Fruit fly (Drosophila melanogaster) whole organism, embryonic: ENCODE data around the gene nAChRalpha3.

Experiments
- Bteb2 ChIP-seq: fragments of 200-800 bp; sonication (Bioruptor generic); optimal IDR thresholded peaks from 2 replicates; lab custom pipeline; 2016; ENCODE audit warnings: missing biosample characterization, missing genetic modification characterization
- CG1024 ChIP-seq: fragments of 200-800 bp; sonication (Bioruptor generic); IDR thresholded peaks from 2 replicates; pipeline ENCODE4 v1.3.6; 2022; ENCODE audit warnings: missing biosample characterization, missing genetic modification characterization
- CG10959 ChIP-seq: fragments of 200-800 bp; sonication (Bioruptor generic); IDR thresholded peaks from 2 replicates; pipeline ENCODE4 v1.3.6; 2022; ENCODE audit warnings: missing biosample characterization, missing genetic modification characterization
- CG10979 ChIP-seq: fragments of 200-800 bp; sonication (Bioruptor generic); optimal IDR thresholded peaks from 2 replicates; lab custom pipeline; 2018; ENCODE audit warnings: missing biosample characterization, mild to moderate bottlenecking, missing genetic modification characterization, moderate library complexity
- CG11085 ChIP-seq: fragments of 200-800 bp; sonication (Bioruptor generic); IDR thresholded peaks from 2 replicates; pipeline ENCODE4 v1.3.6; 2022; ENCODE audit warnings: missing biosample characterization, missing genetic modification characterization
- CG11695 ChIP-seq: fragments of 200-800 bp; sonication (Bioruptor generic); IDR thresholded peaks from 3 replicates; pipeline ENCODE4 v1.3.6; 2022; ENCODE audit warnings: missing biosample characterization, missing genetic modification characterization
- CG12391 ChIP-seq: fragments of 200-800 bp; sonication (Bioruptor generic); optimal IDR thresholded peaks from 3 replicates; lab custom pipeline; 2018; ENCODE audit warnings: missing biosample characterization, mild to moderate bottlenecking, missing genetic modification characterization, moderate library complexity
- CG13424 ChIP-seq: fragments of 200-800 bp; sonication (Bioruptor generic); optimal IDR thresholded peaks from 2 replicates; lab custom pipeline; 2019; ENCODE audit warnings: missing biosample characterization, mild to moderate bottlenecking, missing genetic modification characterization, moderate library complexity
- CG14710 ChIP-seq: fragments of 200-800 bp; sonication (Bioruptor generic); optimal IDR thresholded peaks from 3 replicates; lab custom pipeline; 2019; ENCODE audit warnings: missing biosample characterization, mild to moderate bottlenecking, missing genetic modification characterization, moderate library complexity
- CG14860 ChIP-seq: fragments of 200-800 bp; sonication (Bioruptor generic); IDR thresholded peaks from 3 replicates; pipeline ENCODE4 v1.3.6; 2022; ENCODE audit warnings: missing biosample characterization, missing genetic modification characterization; ENCODE audit not compliant: partially characterized antibody
- CG17385 ChIP-seq: fragments of 200-800 bp; sonication (Bioruptor generic); optimal IDR thresholded peaks from 3 replicates; lab custom pipeline; 2018; ENCODE audit warnings: missing biosample characterization, mild to moderate bottlenecking, missing genetic modification characterization
- CG1832 ChIP-seq: fragments of 200-800 bp; sonication (Bioruptor generic); optimal IDR thresholded peaks from 2 replicates; lab custom pipeline; 2017; ENCODE audit warnings: missing biosample characterization, mild to moderate bottlenecking, missing genetic modification characterization, inconsistent platforms
- CG30020 ChIP-seq: fragments of 200-800 bp; optimal IDR thresholded peaks from 2 replicates; lab custom pipeline; 2019; ENCODE audit warnings: missing biosample characterization, mild to moderate bottlenecking, missing genetic modification characterization, moderate library complexity
- CG30403 ChIP-seq: fragments of 200-800 bp; sonication (Bioruptor generic); optimal IDR thresholded peaks from 3 replicates; lab custom pipeline; 2016; ENCODE audit warnings: missing biosample characterization, missing genetic modification characterization
- CG3995 ChIP-seq: fragments of 200-800 bp; sonication (Bioruptor generic); optimal IDR thresholded peaks from 3 replicates; lab custom pipeline; 2016; ENCODE audit warnings: missing biosample characterization, missing genetic modification characterization
- CG7745 ChIP-seq: fragments of 200-800 bp; sonication (Bioruptor generic); optimal IDR thresholded peaks from 2 replicates; lab custom pipeline; 2018; ENCODE audit warnings: missing biosample characterization, mild to moderate bottlenecking, missing genetic modification characterization, moderate library complexity
- CG7786 ChIP-seq: fragments of 200-800 bp; sonication (Bioruptor generic); optimal IDR thresholded peaks from 2 replicates; lab custom pipeline; 2016; ENCODE audit warnings: missing biosample characterization, missing genetic modification characterization
- CG7928 ChIP-seq: fragments of 200-800 bp; sonication (Bioruptor generic); optimal IDR thresholded peaks from 2 replicates; lab custom pipeline; 2017; ENCODE audit warnings: missing biosample characterization, mild to moderate bottlenecking, missing genetic modification characterization
- CG8359 ChIP-seq: fragments of 200-800 bp; sonication (Bioruptor generic); optimal IDR thresholded peaks from 2 replicates; lab custom pipeline; 2017; ENCODE audit warnings: missing biosample characterization, mild to moderate bottlenecking, missing genetic modification characterization, borderline replicate concordance
- CG8765 ChIP-seq: fragments of 200-800 bp; sonication (Bioruptor generic); IDR thresholded peaks from 2 replicates; pipeline ENCODE4 v1.3.6; 2022; ENCODE audit warnings: missing biosample characterization, missing genetic modification characterization
- CG9609 ChIP-seq: fragments of 200-800 bp; sonication (Bioruptor generic); optimal IDR thresholded peaks from 3 replicates; lab custom pipeline; 2016; ENCODE audit warnings: missing biosample characterization, missing genetic modification characterization
- D ChIP-seq, 2 experiments: fragments of 200-800 bp in 1 of 2; fragments of >200 bp in 1 of 2; sonication (Bioruptor generic) in 1 of 2; optimal IDR thresholded peaks; 2 replicates in 1 of 2; 3 replicates in 1 of 2; lab custom pipeline; 2017; ENCODE audit warnings: mild to moderate bottlenecking in 1 of 2, missing biosample characterization in 1 of 2, missing genetic modification characterization in 1 of 2, missing genetic modification reagents in 1 of 2
- Ets65A ChIP-seq: fragments of 200-800 bp; sonication (Bioruptor generic); peaks from one replicate; lab custom pipeline; 2016; ENCODE audit warnings: missing biosample characterization, missing genetic modification characterization
- Hey ChIP-seq: fragments of 200-800 bp; sonication (Bioruptor generic); optimal IDR thresholded peaks from 3 replicates; lab custom pipeline; 2018; ENCODE audit warnings: missing biosample characterization, mild to moderate bottlenecking, missing genetic modification characterization
- Hr39 ChIP-seq: fragments of >200 bp; optimal IDR thresholded peaks from 2 replicates; lab custom pipeline; 2017
- Hr78 ChIP-seq, 2 experiments: fragments of 200-800 bp in 1 of 2; fragments of >200 bp in 1 of 2; sonication (Bioruptor generic) in 1 of 2; optimal IDR thresholded peaks; 2 replicates each; lab custom pipeline; 2017 to 2019; ENCODE audit warnings: missing biosample characterization in 2 of 2, missing genetic modification characterization in 2 of 2, mild to moderate bottlenecking in 1 of 2, moderate library complexity in 1 of 2
- MBD-R2 ChIP-seq: fragments of 200-800 bp; sonication (Bioruptor generic); IDR thresholded peaks from 2 replicates; pipeline ENCODE4 v1.3.6; 2022; ENCODE audit warnings: missing biosample characterization, missing genetic modification characterization
- Mad ChIP-seq: fragments of 200-800 bp; sonication (Bioruptor generic); optimal IDR thresholded peaks from 2 replicates; lab custom pipeline; 2016; ENCODE audit warnings: missing biosample characterization, missing genetic modification characterization
- Max ChIP-seq: fragments of 200-800 bp; sonication (Bioruptor generic); optimal IDR thresholded peaks from 2 replicates; lab custom pipeline; 2016; ENCODE audit warnings: missing biosample characterization, mild to moderate bottlenecking, missing genetic modification characterization
- Myb ChIP-seq: fragments of 200-800 bp; sonication (Bioruptor generic); optimal IDR thresholded peaks from 2 replicates; lab custom pipeline; 2016; ENCODE audit warnings: missing biosample characterization, missing genetic modification characterization
- Ptx1 ChIP-seq: fragments of 200-800 bp; sonication (Bioruptor generic); IDR thresholded peaks from 2 replicates; pipeline ENCODE4 v1.3.6; 2022; ENCODE audit warnings: missing biosample characterization, missing genetic modification characterization
- Taf1 ChIP-seq: fragments of 200-800 bp; sonication (Bioruptor generic); IDR thresholded peaks from 2 replicates; pipeline ENCODE4 v1.3.6; 2022; ENCODE audit warnings: missing biosample characterization, missing genetic modification characterization
- ase ChIP-seq: fragments of 200-800 bp; sonication (Bioruptor generic); IDR thresholded peaks from 3 replicates; pipeline ENCODE4 v1.3.6; 2022; ENCODE audit warnings: missing biosample characterization, missing genetic modification characterization
- ash1 ChIP-seq: fragments of 200-800 bp; sonication (Bioruptor generic); optimal IDR thresholded peaks from 2 replicates; lab custom pipeline; 2018; ENCODE audit warnings: missing biosample characterization, mild to moderate bottlenecking, missing genetic modification characterization
- bsh ChIP-seq, 2 experiments: fragments of 200-800 bp; sonication (Bioruptor generic); optimal IDR thresholded peaks; 2 replicates each; lab custom pipeline; 2017 to 2018; ENCODE audit warnings: mild to moderate bottlenecking in 2 of 2, missing biosample characterization in 2 of 2, missing genetic modification characterization in 2 of 2, moderate library complexity in 1 of 2
- cas ChIP-seq: fragments of 200-800 bp; sonication (Bioruptor generic); IDR thresholded peaks from 2 replicates; pipeline ENCODE4 v1.3.6; 2022; ENCODE audit warnings: missing biosample characterization, missing genetic modification characterization
- dm ChIP-seq: fragments of 200-800 bp; sonication (Bioruptor generic); optimal IDR thresholded peaks from 3 replicates; lab custom pipeline; 2016; ENCODE audit warnings: missing biosample characterization, missing genetic modification characterization
- dpn ChIP-seq, 2 experiments: fragments of 200-800 bp; sonication (Bioruptor generic); optimal IDR thresholded peaks; 3 replicates each; lab custom pipeline; 2016; ENCODE audit warnings: missing biosample characterization in 2 of 2, missing genetic modification characterization in 2 of 2
- ems ChIP-seq: fragments of 200-800 bp; sonication (Bioruptor generic); optimal IDR thresholded peaks from 3 replicates; lab custom pipeline; 2016; ENCODE audit warnings: missing biosample characterization, missing genetic modification characterization
- fd96Cb ChIP-seq: fragments of 200-800 bp; sonication (Bioruptor generic); optimal IDR thresholded peaks from 2 replicates; lab custom pipeline; 2018; ENCODE audit warnings: missing biosample characterization, mild to moderate bottlenecking, missing genetic modification characterization, moderate library complexity
- insv ChIP-seq, 2 experiments: fragments of 200-800 bp; sonication (Bioruptor generic); optimal IDR thresholded peaks; 3 replicates each; lab custom pipeline; 2016 to 2018; ENCODE audit warnings: missing biosample characterization in 2 of 2, missing genetic modification characterization in 2 of 2
- klu ChIP-seq: fragments of 200-800 bp; sonication (Bioruptor generic); IDR thresholded peaks from 2 replicates; pipeline ENCODE4 v1.3.6; 2022; ENCODE audit warnings: missing biosample characterization, missing genetic modification characterization
- nmo ChIP-seq: fragments of 200-800 bp; sonication (Bioruptor generic); optimal IDR thresholded peaks from 2 replicates; lab custom pipeline; 2018; ENCODE audit warnings: missing biosample characterization, mild to moderate bottlenecking, missing genetic modification characterization, moderate library complexity
- peb ChIP-seq: fragments of 200-800 bp; sonication (Bioruptor generic); IDR thresholded peaks from 2 replicates; pipeline ENCODE4 v1.3.6; 2022; ENCODE audit warnings: missing biosample characterization, missing genetic modification characterization
- row ChIP-seq: fragments of 200-800 bp; sonication (Bioruptor generic); IDR thresholded peaks from 3 replicates; pipeline ENCODE4 v1.3.6; 2022; ENCODE audit warnings: missing biosample characterization, missing genetic modification characterization
- sisA ChIP-seq: fragments of 200-800 bp; sonication (Bioruptor generic); IDR thresholded peaks from 2 replicates; pipeline ENCODE4 v1.3.6; 2022; ENCODE audit warnings: missing biosample characterization, missing genetic modification characterization
- sob ChIP-seq: fragments of 200-800 bp; sonication (Bioruptor generic); IDR thresholded peaks from 2 replicates; pipeline ENCODE4 v1.3.6; 2022; ENCODE audit warnings: missing biosample characterization, missing genetic modification characterization
- tgo ChIP-seq: fragments of 200-800 bp; sonication (Bioruptor generic); IDR thresholded peaks from 3 replicates; pipeline ENCODE4 v1.3.6; 2022; ENCODE audit warnings: missing biosample characterization, missing genetic modification characterization
- tin ChIP-seq: fragments of 200-800 bp; sonication (Bioruptor generic); optimal IDR thresholded peaks from 3 replicates; lab custom pipeline; 2016; ENCODE audit warnings: missing biosample characterization, missing genetic modification characterization
- tna ChIP-seq: fragments of 200-800 bp; sonication (Bioruptor generic); IDR thresholded peaks from 2 replicates; pipeline ENCODE4 v1.3.6; 2022; ENCODE audit warnings: missing biosample characterization, missing genetic modification characterization; ENCODE audit not compliant: partially characterized antibody
- vnd ChIP-seq: fragments of 200-800 bp; sonication (Bioruptor generic); IDR thresholded peaks from 3 replicates; pipeline ENCODE4 v1.3.6; 2022; ENCODE audit warnings: missing biosample characterization, missing genetic modification characterization; ENCODE audit not compliant: partially characterized antibody

Gene nAChRalpha3

DNA sequence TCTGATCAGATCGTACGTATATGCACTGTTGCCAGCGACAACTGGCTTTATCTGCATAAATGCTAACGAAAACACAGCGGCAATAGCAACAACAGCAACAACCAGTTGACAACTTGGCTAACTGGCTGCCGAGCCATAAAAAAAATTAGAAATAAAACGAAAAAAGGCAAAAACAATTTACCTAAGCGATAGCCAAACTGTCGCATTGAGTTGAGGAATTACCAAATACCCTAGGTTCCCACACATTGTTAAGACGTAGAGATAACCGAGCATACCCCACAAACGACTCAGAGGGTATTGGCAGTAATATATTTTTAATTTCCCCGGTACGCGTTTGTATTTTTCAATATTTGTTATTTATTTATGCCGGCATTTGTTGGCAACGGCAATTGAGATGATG is 133.8 kb downstream of the nAChRalpha3 start (continued):
- TF ChIP-seq dm (GFP tag; lab: Kevin White, UChicago) (no peak), vnd (no peak), Taf1 (GFP tag; lab: Robert Waterston, UW) (no peak; the same call in 1 of the 2 replicates), CG10959 (GFP tag; lab: Robert Waterston, UW) (no peak), nmo (GFP tag; lab: Kevin White, UChicago) (no peak), CG30020 (tag; lab: Kevin White, UChicago) (no peak), Hr78 (GFP tag; optimal IDR thresholded peaks at IDR 0.05; lab: Kevin White, UChicago) (no peak), ase (no peak), cas (GFP tag; lab: Robert Waterston, UW) (no peak), Myb (GFP tag; lab: Kevin White, UChicago) (no peak), sob (GFP tag; lab: Robert Waterston, UW) (peak; percentile 52; the same call in 1 of the 2 replicates), Mad (GFP tag; lab: Kevin White, UChicago) (no peak), klu (GFP tag; lab: Robert Waterston, UW) (no peak), Hr39 (lab: Kevin White, UChicago) (no peak), CG3995 (GFP tag; lab: Kevin White, UChicago) (no peak), Hey (tag; lab: Kevin White, UChicago) (no peak), fd96Cb (tag; lab: Kevin White, UChicago) (no peak), dpn (GFP tag; optimal IDR thresholded peaks at IDR 0.05; lab: Kevin White, UChicago) (peak; percentile 1 to 6), MBD-R2 (GFP tag; lab: Robert Waterston, UW) (peak; percentile 21; the same call in 1 of the 2 replicates), D (optimal IDR thresholded peaks at IDR 0.05; lab: Kevin White, UChicago) (no peak), D (GFP tag; optimal IDR thresholded peaks at IDR 0.05; lab: Kevin White, UChicago) (no peak), bsh (GFP tag; optimal IDR thresholded peaks at IDR 0.05; lab: Kevin White, UChicago) (no peak), Max (GFP tag; lab: Kevin White, UChicago) (no peak), CG12391 (tag; lab: Kevin White, UChicago) (no peak), row (GFP tag; lab: Robert Waterston, UW) (peak; percentile 64), ems (GFP tag; lab: Kevin White, UChicago) (no peak), Ets65A (GFP tag; lab: Kevin White, UChicago) (no peak), CG13424 (peak; percentile 16), CG17385 (GFP tag; lab: Kevin White, UChicago) (no peak), CG7786 (GFP tag; lab: Kevin White, UChicago) (peak; percentile 29), insv (GFP tag; optimal IDR thresholded peaks at IDR 0.05; lab: Kevin White, UChicago) (no peak), CG7928 (GFP tag; lab: Kevin White, UChicago) (no peak), CG1024 (GFP tag; lab: Robert Waterston, UW) (no peak), CG10979 (tag; lab: Kevin White, UChicago) (no peak), peb (GFP tag; lab: Robert Waterston, UW) (no peak), CG14710 (tag; lab: Kevin White, UChicago) (no peak), tna (GFP tag; lab: Robert Waterston, UW) (no peak), CG14860 (no peak), ash1 (GFP tag; lab: Kevin White, UChicago) (no peak), tin (no peak), CG30403 (GFP tag; lab: Kevin White, UChicago) (peak; percentile 41), CG11085 (no peak), CG9609 (GFP tag; lab: Kevin White, UChicago) (no peak), CG11695 (0 out of 3 replicates have a peak, but pooled peaks have one; percentile 24), Ptx1 (GFP tag; lab: Robert Waterston, UW) (no peak), CG8765 (no peak), tgo (no peak), CG1832 (GFP tag; lab: Kevin White, UChicago) (no peak), sisA (GFP tag; lab: Robert Waterston, UW) (no peak), Bteb2 (GFP tag; lab: Kevin White, UChicago) (no peak), CG8359 (GFP tag; lab: Kevin White, UChicago) (no peak), CG7745 (tag; lab: Kevin White, UChicago) (no peak)
